Fruit fly (Drosophila melanogaster) whole organism, embryonic: Measurements from ENCODE around the gene CG18563.
A peak's percentile ranks its signal among the peaks of the same experiment; 100 is the strongest.

Source experiments
- ATbp ChIP-seq: fragments of 200-800 bp; sonication (Bioruptor generic); optimal IDR thresholded peaks from 2 replicates; lab custom pipeline; 2017; ENCODE audit warnings: missing biosample characterization, mild to moderate bottlenecking, missing genetic modification characterization, missing genetic modification reagents
- Antp ChIP-seq: fragments of 200-800 bp; sonication (Bioruptor generic); optimal IDR thresholded peaks from 3 replicates; lab custom pipeline; 2016; ENCODE audit warnings: missing biosample characterization, missing genetic modification characterization
- Bteb2 ChIP-seq: fragments of 200-800 bp; sonication (Bioruptor generic); optimal IDR thresholded peaks from 2 replicates; lab custom pipeline; 2016; ENCODE audit warnings: missing biosample characterization, missing genetic modification characterization
- CG1024 ChIP-seq: fragments of 200-800 bp; sonication (Bioruptor generic); IDR thresholded peaks from 2 replicates; pipeline ENCODE4 v1.3.6; 2022; ENCODE audit warnings: missing biosample characterization, missing genetic modification characterization
- CG10321 ChIP-seq: fragments of 200-800 bp; sonication (Bioruptor generic); IDR thresholded peaks from 2 replicates; pipeline ENCODE4 v1.3.6; 2022; ENCODE audit warnings: missing biosample characterization, missing genetic modification characterization
- CG10979 ChIP-seq: fragments of 200-800 bp; sonication (Bioruptor generic); optimal IDR thresholded peaks from 2 replicates; lab custom pipeline; 2018; ENCODE audit warnings: missing biosample characterization, mild to moderate bottlenecking, missing genetic modification characterization, moderate library complexity
- CG11456 ChIP-seq: fragments of 200-800 bp; sonication (Bioruptor generic); IDR thresholded peaks from 3 replicates; pipeline ENCODE4 v1.3.6; 2022; ENCODE audit warnings: missing biosample characterization, missing genetic modification characterization
- CG13296 ChIP-seq: fragments of 200-800 bp; sonication (Bioruptor generic); optimal IDR thresholded peaks from 3 replicates; lab custom pipeline; 2018; ENCODE audit warnings: missing biosample characterization, mild to moderate bottlenecking, missing genetic modification characterization
- CG13624 ChIP-seq: fragments of 200-800 bp; sonication (Bioruptor generic); optimal IDR thresholded peaks from 2 replicates; lab custom pipeline; 2016; ENCODE audit warnings: missing biosample characterization, missing genetic modification characterization
- CG14965 ChIP-seq: fragments of 200-800 bp; sonication (Bioruptor generic); optimal IDR thresholded peaks from 2 replicates; lab custom pipeline; 2016; ENCODE audit warnings: missing biosample characterization, missing genetic modification characterization, borderline replicate concordance
- CG1603 ChIP-seq: fragments of 200-800 bp; sonication (Bioruptor generic); optimal IDR thresholded peaks from 2 replicates; lab custom pipeline; 2019; ENCODE audit warnings: missing biosample characterization, mild to moderate bottlenecking, missing genetic modification characterization, moderate library complexity
- CG16815 ChIP-seq: fragments of 200-800 bp; sonication (Bioruptor generic); optimal IDR thresholded peaks from 3 replicates; lab custom pipeline; 2017; ENCODE audit warnings: missing biosample characterization, mild to moderate bottlenecking, missing genetic modification characterization
- CG17385 ChIP-seq: fragments of 200-800 bp; sonication (Bioruptor generic); optimal IDR thresholded peaks from 3 replicates; lab custom pipeline; 2018; ENCODE audit warnings: missing biosample characterization, mild to moderate bottlenecking, missing genetic modification characterization
- CG18619 ChIP-seq: fragments of 200-800 bp; sonication (Bioruptor generic); optimal IDR thresholded peaks from 3 replicates; lab custom pipeline; 2017; ENCODE audit warnings: missing biosample characterization, mild to moderate bottlenecking, missing genetic modification characterization
- CG2129 ChIP-seq: fragments of 200-800 bp; sonication (Bioruptor generic); IDR thresholded peaks from 2 replicates; pipeline ENCODE4 v1.3.6; 2022; ENCODE audit warnings: missing biosample characterization, missing genetic modification characterization; ENCODE audit not compliant: partially characterized antibody
- CG3163 ChIP-seq: fragments of 200-800 bp; sonication (Bioruptor generic); optimal IDR thresholded peaks from 3 replicates; lab custom pipeline; 2016; ENCODE audit warnings: missing biosample characterization, missing genetic modification characterization
- CG3995 ChIP-seq: fragments of 200-800 bp; sonication (Bioruptor generic); optimal IDR thresholded peaks from 3 replicates; lab custom pipeline; 2016; ENCODE audit warnings: missing biosample characterization, missing genetic modification characterization
- CG5953 ChIP-seq: fragments of 200-800 bp; sonication (Bioruptor generic); IDR thresholded peaks from 2 replicates; pipeline ENCODE4 v1.3.6; 2022; ENCODE audit warnings: missing biosample characterization, missing genetic modification characterization
- CG7839 ChIP-seq: fragments of 200-800 bp; sonication (Bioruptor generic); optimal IDR thresholded peaks from 3 replicates; lab custom pipeline; 2018; ENCODE audit warnings: missing biosample characterization, mild to moderate bottlenecking, missing genetic modification characterization, moderate library complexity
- CG7987 ChIP-seq: fragments of 200-800 bp; sonication (Bioruptor generic); optimal IDR thresholded peaks from 2 replicates; lab custom pipeline; 2018; ENCODE audit warnings: missing biosample characterization, mild to moderate bottlenecking, missing genetic modification characterization, moderate library complexity
- CoRest ChIP-seq: fragments of 200-800 bp; sonication (Bioruptor generic); optimal IDR thresholded peaks from 3 replicates; lab custom pipeline; 2018; ENCODE audit warnings: missing biosample characterization, mild to moderate bottlenecking, missing genetic modification characterization, moderate library complexity
- Dll ChIP-seq: fragments of 200-800 bp; sonication (Bioruptor generic); IDR thresholded peaks from 4 replicates; pipeline ENCODE4 v1.3.6; 2022; ENCODE audit warnings: missing biosample characterization, missing genetic modification characterization; ENCODE audit not compliant: partially characterized antibody
- Ets65A ChIP-seq: fragments of 200-800 bp; sonication (Bioruptor generic); peaks from one replicate; lab custom pipeline; 2016; ENCODE audit warnings: missing biosample characterization, missing genetic modification characterization
- Ets97D ChIP-seq: fragments of 200-800 bp; sonication (Bioruptor generic); optimal IDR thresholded peaks from 3 replicates; lab custom pipeline; 2016; ENCODE audit warnings: missing biosample characterization, missing genetic modification characterization
- GATAe ChIP-seq: fragments of 200-800 bp; sonication (Bioruptor generic); conservative IDR thresholded peaks from 2 replicates; pipeline ENCODE4 v1.3.6; 2022; ENCODE audit warnings: missing biosample characterization, missing genetic modification characterization
- Hmr ChIP-seq: fragments of 200-800 bp; sonication (Bioruptor generic); optimal IDR thresholded peaks from 3 replicates; lab custom pipeline; 2017; ENCODE audit warnings: mild to moderate bottlenecking, missing biosample characterization, missing genetic modification reagents, missing genetic modification characterization
- Jarid2 ChIP-seq: fragments of 200-800 bp; sonication (Bioruptor generic); optimal IDR thresholded peaks from 3 replicates; lab custom pipeline; 2017; ENCODE audit warnings: mild to moderate bottlenecking, missing biosample characterization, missing genetic modification reagents, missing genetic modification characterization
- Lpt ChIP-seq: fragments of >200 bp; optimal IDR thresholded peaks from 2 replicates; lab custom pipeline; 2018; ENCODE audit warnings: missing biosample characterization, missing genetic modification characterization
- MTF-1 ChIP-seq: fragments of 200-800 bp; sonication (Bioruptor generic); optimal IDR thresholded peaks from 2 replicates; lab custom pipeline; 2018; ENCODE audit warnings: missing biosample characterization, mild to moderate bottlenecking, missing genetic modification characterization, borderline replicate concordance
- az2 ChIP-seq: fragments of 200-800 bp; sonication (Bioruptor generic); optimal IDR thresholded peaks from 3 replicates; lab custom pipeline; 2016; ENCODE audit warnings: missing biosample characterization, missing genetic modification characterization
- caup ChIP-seq: fragments of 200-800 bp; sonication (Bioruptor generic); optimal IDR thresholded peaks from 3 replicates; lab custom pipeline; 2017; ENCODE audit warnings: missing biosample characterization, mild to moderate bottlenecking, missing genetic modification characterization, moderate library complexity; ENCODE audit not compliant: severe bottlenecking
- corto ChIP-seq: fragments of 200-800 bp; sonication (Bioruptor generic); optimal IDR thresholded peaks from 2 replicates; lab custom pipeline; 2016; ENCODE audit warnings: missing biosample characterization, mild to moderate bottlenecking, missing genetic modification characterization, moderate library complexity
- ems ChIP-seq: fragments of 200-800 bp; sonication (Bioruptor generic); optimal IDR thresholded peaks from 3 replicates; lab custom pipeline; 2016; ENCODE audit warnings: missing biosample characterization, missing genetic modification characterization
- ewg ChIP-seq: fragments of 200-800 bp; sonication (Bioruptor generic); optimal IDR thresholded peaks from 3 replicates; lab custom pipeline; 2017; ENCODE audit warnings: mild to moderate bottlenecking, missing biosample characterization, missing genetic modification reagents, missing genetic modification characterization
- ind ChIP-seq: fragments of 200-800 bp; sonication (Bioruptor generic); optimal IDR thresholded peaks from 3 replicates; lab custom pipeline; 2016; ENCODE audit warnings: missing biosample characterization, missing genetic modification characterization
- insv ChIP-seq, 2 experiments: fragments of 200-800 bp; sonication (Bioruptor generic); optimal IDR thresholded peaks; 3 replicates each; lab custom pipeline; 2016 to 2018; ENCODE audit warnings: missing biosample characterization in 2 of 2, missing genetic modification characterization in 2 of 2
- kah ChIP-seq: fragments of 200-800 bp; sonication (Bioruptor generic); optimal IDR thresholded peaks from 2 replicates; lab custom pipeline; 2018; ENCODE audit warnings: missing biosample characterization, mild to moderate bottlenecking, missing genetic modification characterization
- kay ChIP-seq: fragments of 200-800 bp; sonication (Bioruptor generic); optimal IDR thresholded peaks from 2 replicates; lab custom pipeline; 2016; ENCODE audit warnings: missing biosample characterization, missing genetic modification characterization
- knrl ChIP-seq: fragments of 200-800 bp; sonication (Bioruptor generic); IDR thresholded peaks from 3 replicates; pipeline ENCODE4 v1.3.6; 2022; ENCODE audit warnings: missing biosample characterization, missing genetic modification characterization; ENCODE audit not compliant: partially characterized antibody
- odd ChIP-seq: fragments of 200-800 bp; sonication (Bioruptor generic); optimal IDR thresholded peaks from 2 replicates; lab custom pipeline; 2017; ENCODE audit warnings: missing biosample characterization, mild to moderate bottlenecking, missing genetic modification characterization
- pb ChIP-seq: fragments of 200-800 bp; sonication (Bioruptor generic); optimal IDR thresholded peaks from 3 replicates; lab custom pipeline; 2016; ENCODE audit warnings: missing biosample characterization, missing genetic modification characterization
- pnt ChIP-seq: fragments of 200-800 bp; sonication (Bioruptor generic); optimal IDR thresholded peaks from 3 replicates; lab custom pipeline; 2016; ENCODE audit warnings: missing biosample characterization, missing genetic modification characterization
- ranshi ChIP-seq: fragments of 200-800 bp; sonication (Bioruptor generic); IDR thresholded peaks from 2 replicates; pipeline ENCODE4 v1.3.6; 2022; ENCODE audit warnings: missing biosample characterization, missing genetic modification characterization
- repo ChIP-seq: fragments of 200-800 bp; sonication (Bioruptor generic); optimal IDR thresholded peaks from 2 replicates; lab custom pipeline; 2016; ENCODE audit warnings: missing biosample characterization, missing genetic modification characterization
- ro ChIP-seq: fragments of 200-800 bp; sonication (Bioruptor generic); IDR thresholded peaks from 2 replicates; pipeline ENCODE4 v1.3.6; 2022; ENCODE audit warnings: missing biosample characterization, missing genetic modification characterization
- sr ChIP-seq: fragments of 200-800 bp; sonication (Bioruptor generic); IDR thresholded peaks from 3 replicates; pipeline ENCODE4 v1.3.6; 2022; ENCODE audit warnings: missing biosample characterization, missing genetic modification characterization
- ssp ChIP-seq: fragments of 200-800 bp; sonication (Bioruptor generic); IDR thresholded peaks from 2 replicates; pipeline ENCODE4 v1.3.6; 2022; ENCODE audit warnings: missing biosample characterization, missing genetic modification characterization
- sug ChIP-seq: fragments of 200-800 bp; optimal IDR thresholded peaks from 2 replicates; lab custom pipeline; 2019; ENCODE audit warnings: missing biosample characterization, mild to moderate bottlenecking, missing genetic modification characterization, moderate library complexity
- unpg ChIP-seq: fragments of 200-800 bp; sonication (Bioruptor generic); optimal IDR thresholded peaks from 3 replicates; lab custom pipeline; 2018; ENCODE audit warnings: missing biosample characterization, mild to moderate bottlenecking, missing genetic modification characterization, moderate library complexity

The CG18563 gene

DNA sequence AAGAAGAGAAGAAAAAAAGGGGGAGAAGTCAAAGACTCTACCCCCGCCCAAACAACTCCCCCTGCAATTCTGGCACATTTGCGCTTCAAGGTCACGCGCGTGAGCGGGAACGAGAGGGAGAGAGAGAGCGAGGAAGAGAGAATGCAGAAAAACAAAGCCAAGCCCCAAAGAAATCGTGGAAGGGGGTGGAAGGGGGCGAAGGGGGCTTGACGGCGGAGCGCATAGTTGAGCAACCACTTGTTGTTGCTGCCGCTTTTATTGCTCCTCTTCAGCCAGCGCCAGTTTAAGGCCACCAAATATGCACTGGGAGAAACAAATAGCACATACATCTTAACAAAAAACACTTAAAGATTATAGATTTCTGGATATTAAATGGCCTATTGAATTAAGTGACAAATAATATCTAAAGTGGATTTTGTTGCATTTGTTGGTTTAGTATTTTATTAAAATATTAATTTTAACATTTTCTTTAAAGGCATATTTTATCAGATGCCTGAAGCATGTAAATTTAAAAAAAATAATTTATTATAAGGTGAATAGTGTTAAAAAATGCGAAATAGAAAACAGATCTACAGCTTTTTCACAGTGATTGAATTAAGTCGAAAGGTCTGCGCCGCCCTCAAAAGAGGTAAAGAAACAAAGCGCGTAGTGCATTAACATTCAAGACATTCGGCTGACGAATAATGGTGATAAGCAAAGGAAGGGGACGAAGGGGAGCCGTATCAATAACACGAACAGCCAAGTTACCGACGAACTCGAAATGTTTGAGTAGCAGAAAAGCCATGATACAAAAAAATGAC, 27.9 kb downstream of the CG18563 start (continued):
- TF ChIP-seq CG18619 (GFP tag; lab: Kevin White, UChicago), result peak; percentile 79
- TF ChIP-seq kah (GFP tag; lab: Kevin White, UChicago), result peak; percentile 95
- TF ChIP-seq repo, result peak; percentile 27
- TF ChIP-seq ssp (GFP tag; lab: Robert Waterston, UW), result peak; percentile 64
- TF ChIP-seq ewg (GFP tag; lab: Kevin White, UChicago), result peak; percentile 84
- peak; percentile 94 for TF ChIP-seq ATbp
- TF ChIP-seq MTF-1 (GFP tag; lab: Kevin White, UChicago), result peak; percentile 78
- peak; percentile 97 for TF ChIP-seq CG13296
- peak; percentile 48 for TF ChIP-seq GATAe (GFP tag; lab: Robert Waterston, UW)
- TF ChIP-seq CG2129 (GFP tag; lab: Robert Waterston, UW), result no peak
- peak; percentile 92 for TF ChIP-seq CoRest (tag; lab: Kevin White, UChicago)
- peak; percentile 94 for TF ChIP-seq CG7839 (tag; lab: Kevin White, UChicago)
- TF ChIP-seq CG3163, result peak; percentile 14
- no peak for TF ChIP-seq Ets97D (GFP tag; lab: Kevin White, UChicago)
- TF ChIP-seq CG5953 (GFP tag; lab: Robert Waterston, UW), result peak; percentile 83
- TF ChIP-seq Antp (GFP tag; lab: Kevin White, UChicago), result no peak
- peak; percentile 69 for TF ChIP-seq Bteb2
- peak; percentile 98 for TF ChIP-seq unpg (GFP tag; lab: Kevin White, UChicago)
- TF ChIP-seq CG1603, result peak; percentile 20
- peak; percentile 48 for TF ChIP-seq ro (GFP tag; lab: Robert Waterston, UW)
- TF ChIP-seq knrl, result no peak
- peak; percentile 94 for TF ChIP-seq CG17385 (GFP tag; lab: Kevin White, UChicago)
- TF ChIP-seq odd, result peak; percentile 91
- peak; percentile 94 for TF ChIP-seq az2 (GFP tag; lab: Kevin White, UChicago)
- peak; percentile 76 for TF ChIP-seq CG1024 (GFP tag; lab: Robert Waterston, UW)
- peak; percentile 95 for TF ChIP-seq Hmr
- no peak for TF ChIP-seq CG14965 (GFP tag; lab: Kevin White, UChicago)
- TF ChIP-seq CG16815 (GFP tag; lab: Kevin White, UChicago), result peak; percentile 79
- TF ChIP-seq pb (GFP tag; lab: Kevin White, UChicago), result peak; percentile 38
- peak; percentile 85 for TF ChIP-seq Jarid2
- peak; percentile 50 for TF ChIP-seq ems (GFP tag; lab: Kevin White, UChicago)
- peak; percentile 55 for TF ChIP-seq CG3995
- no peak; the same call in 2 of the 3 replicates for TF ChIP-seq sr (GFP tag; lab: Robert Waterston, UW)
- peak; percentile 92 for TF ChIP-seq ranshi (GFP tag; lab: Robert Waterston, UW)
- peak; percentile 80 for TF ChIP-seq caup (GFP tag; lab: Kevin White, UChicago)
- TF ChIP-seq CG10321 (GFP tag; lab: Robert Waterston, UW), result no peak
- no peak for TF ChIP-seq kay (GFP tag; lab: Kevin White, UChicago)
- no peak for TF ChIP-seq CG13624
- peak; percentile 38 for TF ChIP-seq pnt (GFP tag; lab: Kevin White, UChicago)
- peak; percentile 91 for TF ChIP-seq Ets65A (GFP tag; lab: Kevin White, UChicago)
- TF ChIP-seq Dll (GFP tag; lab: Robert Waterston, UW), result no peak
- TF ChIP-seq CG11456 (GFP tag; lab: Robert Waterston, UW), result no peak
- peak in 1 of 2 experiments; percentile 3 for TF ChIP-seq insv (GFP tag; optimal IDR thresholded peaks at IDR 0.05; lab: Kevin White, UChicago)
- peak; percentile 85 for TF ChIP-seq CG7987 (GFP tag; lab: Kevin White, UChicago)
- peak; percentile 82 for TF ChIP-seq sug (tag; lab: Kevin White, UChicago)
- peak; percentile 98 for TF ChIP-seq CG10979 (tag; lab: Kevin White, UChicago)
- peak; percentile 95 for TF ChIP-seq ind
- TF ChIP-seq Lpt, result no peak
- TF ChIP-seq corto, result peak; percentile 48
